Fruit fly (Drosophila melanogaster) whole organism, embryonic: Measurements from ENCODE around the gene CG7987.

Experiments used
- Atf-2 ChIP-seq: fragments of 200-800 bp; sonication (Bioruptor generic); optimal IDR thresholded peaks from 2 replicates; lab custom pipeline; 2016; ENCODE audit warnings: missing biosample characterization, missing genetic modification characterization
- CG10979 ChIP-seq: fragments of 200-800 bp; sonication (Bioruptor generic); optimal IDR thresholded peaks from 2 replicates; lab custom pipeline; 2018; ENCODE audit warnings: missing biosample characterization, mild to moderate bottlenecking, missing genetic modification characterization, moderate library complexity
- CG12299 ChIP-seq: fragments of 200-800 bp; sonication (Bioruptor generic); optimal IDR thresholded peaks from 2 replicates; lab custom pipeline; 2018; ENCODE audit warnings: missing biosample characterization, mild to moderate bottlenecking, missing genetic modification characterization
- CG14014 ChIP-seq: fragments of 200-800 bp; sonication (Bioruptor generic); IDR thresholded peaks from 2 replicates; pipeline ENCODE4 v1.3.6; 2022; ENCODE audit warnings: missing biosample characterization, missing genetic modification characterization
- CG16815 ChIP-seq: fragments of 200-800 bp; sonication (Bioruptor generic); optimal IDR thresholded peaks from 3 replicates; lab custom pipeline; 2017; ENCODE audit warnings: missing biosample characterization, mild to moderate bottlenecking, missing genetic modification characterization
- CG17359 ChIP-seq: fragments of 200-800 bp; sonication (Bioruptor generic); optimal IDR thresholded peaks from 3 replicates; lab custom pipeline; 2018; ENCODE audit warnings: missing biosample characterization, mild to moderate bottlenecking, missing genetic modification characterization, moderate library complexity
- CG17568 ChIP-seq: fragments of 200-800 bp; sonication (Bioruptor generic); optimal IDR thresholded peaks from 2 replicates; lab custom pipeline; 2018; ENCODE audit warnings: missing biosample characterization, mild to moderate bottlenecking, missing genetic modification characterization, moderate library complexity
- CG17829 ChIP-seq: fragments of 200-800 bp; optimal IDR thresholded peaks from 2 replicates; lab custom pipeline; 2019; ENCODE audit warnings: missing biosample characterization, mild to moderate bottlenecking, missing genetic modification characterization, moderate library complexity
- CG2120 ChIP-seq: fragments of 200-800 bp; sonication (Bioruptor generic); optimal IDR thresholded peaks from 3 replicates; lab custom pipeline; 2016; ENCODE audit warnings: missing biosample characterization, missing genetic modification characterization
- CG2199 ChIP-seq: fragments of 200-800 bp; sonication (Bioruptor generic); IDR thresholded peaks from 3 replicates; pipeline ENCODE4 v1.3.6; 2022; ENCODE audit warnings: missing biosample characterization, missing genetic modification characterization
- CG34422 ChIP-seq: fragments of 200-800 bp; sonication (Bioruptor generic); IDR thresholded peaks from 3 replicates; pipeline ENCODE4 v1.3.6; 2022; ENCODE audit warnings: missing biosample characterization, missing genetic modification characterization
- CG4820 ChIP-seq: fragments of 200-800 bp; sonication (Bioruptor generic); optimal IDR thresholded peaks from 3 replicates; lab custom pipeline; 2016; ENCODE audit warnings: missing biosample characterization, missing genetic modification characterization
- CG6854 ChIP-seq: fragments of 200-800 bp; sonication (Bioruptor generic); optimal IDR thresholded peaks from 3 replicates; lab custom pipeline; 2017; ENCODE audit warnings: missing biosample characterization, mild to moderate bottlenecking, missing genetic modification characterization
- CG7271 ChIP-seq: fragments of 200-800 bp; sonication (Bioruptor generic); optimal IDR thresholded peaks from 2 replicates; lab custom pipeline; 2018; ENCODE audit warnings: missing biosample characterization, mild to moderate bottlenecking, missing genetic modification characterization, moderate library complexity
- CG8290 ChIP-seq, 3 experiments: fragments of 200-800 bp; sonication (Bioruptor generic); optimal IDR thresholded peaks; 2 replicates each; lab custom pipeline; 2016 to 2019; ENCODE audit warnings: missing biosample characterization in 3 of 3, missing genetic modification characterization in 3 of 3, mild to moderate bottlenecking in 2 of 3, moderate library complexity in 1 of 3
- CG8765 ChIP-seq: fragments of 200-800 bp; sonication (Bioruptor generic); IDR thresholded peaks from 2 replicates; pipeline ENCODE4 v1.3.6; 2022; ENCODE audit warnings: missing biosample characterization, missing genetic modification characterization
- CG8944 ChIP-seq: fragments of 200-800 bp; sonication (Bioruptor generic); optimal IDR thresholded peaks from 3 replicates; lab custom pipeline; 2016; ENCODE audit warnings: missing biosample characterization, missing genetic modification characterization
- CTCF ChIP-seq: fragments of 200-800 bp; sonication (Bioruptor generic); optimal IDR thresholded peaks from 2 replicates; lab custom pipeline; 2017; ENCODE audit warnings: missing biosample characterization, mild to moderate bottlenecking, missing genetic modification characterization, moderate library complexity
- Dfd ChIP-seq, 2 experiments: fragments of >200 bp; optimal IDR thresholded peaks; 2 replicates each; lab custom pipeline; 2017; ENCODE audit warnings: missing biosample characterization in 2 of 2, missing genetic modification characterization in 2 of 2
- Dip2 ChIP-seq: fragments of 200-800 bp; sonication (Bioruptor generic); IDR thresholded peaks from 2 replicates; pipeline ENCODE4 v1.3.6; 2022; ENCODE audit warnings: missing biosample characterization, missing genetic modification characterization
- Dll ChIP-seq: fragments of 200-800 bp; sonication (Bioruptor generic); IDR thresholded peaks from 4 replicates; pipeline ENCODE4 v1.3.6; 2022; ENCODE audit warnings: missing biosample characterization, missing genetic modification characterization; ENCODE audit not compliant: partially characterized antibody
- Dp ChIP-seq: fragments of 200-800 bp; sonication (Bioruptor generic); optimal IDR thresholded peaks from 2 replicates; lab custom pipeline; 2018; ENCODE audit warnings: missing biosample characterization, mild to moderate bottlenecking, missing genetic modification characterization, moderate library complexity
- Fer2 ChIP-seq: fragments of 200-800 bp; sonication (Bioruptor generic); optimal IDR thresholded peaks from 2 replicates; lab custom pipeline; 2018; ENCODE audit warnings: missing biosample characterization, mild to moderate bottlenecking, missing genetic modification characterization, moderate library complexity
- Optix ChIP-seq: fragments of 200-800 bp; sonication (Bioruptor generic); IDR thresholded peaks from 3 replicates; pipeline ENCODE4 v1.3.6; 2022; ENCODE audit warnings: missing biosample characterization, missing genetic modification characterization
- Rx ChIP-seq: fragments of 200-800 bp; sonication (Bioruptor generic); IDR thresholded peaks from 2 replicates; pipeline ENCODE4 v1.3.6; 2022; ENCODE audit warnings: missing biosample characterization, missing genetic modification characterization
- Spps ChIP-seq: fragments of 200-800 bp; sonication (Bioruptor generic); optimal IDR thresholded peaks from 2 replicates; lab custom pipeline; 2018; ENCODE audit warnings: missing biosample characterization, mild to moderate bottlenecking, missing genetic modification characterization
- Stat92E ChIP-seq, 3 experiments: fragments of >200 bp in 2 of 3; fragments of 200-800 bp in 1 of 3; sonication (Bioruptor generic) in 1 of 3; optimal IDR thresholded peaks; 2 replicates each; lab custom pipeline; 2017 to 2019; ENCODE audit warnings: missing biosample characterization in 3 of 3, missing genetic modification characterization in 3 of 3, mild to moderate bottlenecking in 1 of 3, moderate library complexity in 1 of 3
- Xrp1 ChIP-seq: fragments of 200-800 bp; sonication (Bioruptor generic); IDR thresholded peaks from 2 replicates; pipeline ENCODE4 v1.3.6; 2022; ENCODE audit warnings: missing biosample characterization, missing genetic modification characterization
- ase ChIP-seq: fragments of 200-800 bp; sonication (Bioruptor generic); IDR thresholded peaks from 3 replicates; pipeline ENCODE4 v1.3.6; 2022; ENCODE audit warnings: missing biosample characterization, missing genetic modification characterization
- bbx ChIP-seq: fragments of 200-800 bp; sonication (Bioruptor generic); IDR thresholded peaks from 2 replicates; pipeline ENCODE4 v1.3.6; 2022; ENCODE audit warnings: missing biosample characterization, missing genetic modification characterization; ENCODE audit not compliant: partially characterized antibody
- bowl ChIP-seq: fragments of 200-800 bp; sonication (Bioruptor generic); IDR thresholded peaks from 2 replicates; pipeline ENCODE4 v1.3.6; 2022; ENCODE audit warnings: missing biosample characterization, missing genetic modification characterization
- ci ChIP-seq: fragments of 200-800 bp; sonication (Bioruptor generic); IDR thresholded peaks from 3 replicates; pipeline ENCODE4 v1.3.6; 2022; ENCODE audit warnings: missing biosample characterization, missing genetic modification characterization
- crol ChIP-seq: fragments of 200-800 bp; sonication (Bioruptor generic); IDR thresholded peaks from 2 replicates; pipeline ENCODE4 v1.3.6; 2022; ENCODE audit warnings: missing biosample characterization, missing genetic modification characterization
- dati ChIP-seq: fragments of 200-800 bp; sonication (Bioruptor generic); IDR thresholded peaks from 2 replicates; pipeline ENCODE4 v1.3.6; 2022; ENCODE audit warnings: missing biosample characterization, missing genetic modification characterization
- disco-r ChIP-seq: fragments of 200-800 bp; sonication (Bioruptor generic); optimal IDR thresholded peaks from 2 replicates; lab custom pipeline; 2016; ENCODE audit warnings: missing biosample characterization, missing genetic modification characterization
- fd3F ChIP-seq: fragments of 200-800 bp; sonication (Bioruptor generic); optimal IDR thresholded peaks from 2 replicates; lab custom pipeline; 2018; ENCODE audit warnings: missing biosample characterization, mild to moderate bottlenecking, missing genetic modification characterization, moderate library complexity
- grau ChIP-seq: fragments of 200-800 bp; optimal IDR thresholded peaks from 3 replicates; lab custom pipeline; 2019; ENCODE audit warnings: missing biosample characterization, mild to moderate bottlenecking, missing genetic modification characterization, moderate library complexity
- klu ChIP-seq: fragments of 200-800 bp; sonication (Bioruptor generic); IDR thresholded peaks from 2 replicates; pipeline ENCODE4 v1.3.6; 2022; ENCODE audit warnings: missing biosample characterization, missing genetic modification characterization
- pho ChIP-seq: fragments of 200-800 bp; sonication (Bioruptor generic); optimal IDR thresholded peaks from 2 replicates; lab custom pipeline; 2016; ENCODE audit warnings: missing biosample characterization, missing genetic modification characterization
- sens ChIP-seq: fragments of 200-800 bp; sonication (Bioruptor generic); peaks from one replicate; lab custom pipeline; 2016; ENCODE audit warnings: missing biosample characterization, missing genetic modification characterization
- seq ChIP-seq: fragments of 200-800 bp; sonication (Bioruptor generic); IDR thresholded peaks from 2 replicates; pipeline ENCODE4 v1.3.6; 2022; ENCODE audit warnings: missing biosample characterization, missing genetic modification characterization
- slou ChIP-seq: fragments of 200-800 bp; sonication (Bioruptor generic); optimal IDR thresholded peaks from 3 replicates; lab custom pipeline; 2016; ENCODE audit warnings: missing biosample characterization, missing genetic modification characterization
- tap ChIP-seq: fragments of 200-800 bp; optimal IDR thresholded peaks from 3 replicates; lab custom pipeline; 2019; ENCODE audit warnings: missing biosample characterization, mild to moderate bottlenecking, missing genetic modification characterization, moderate library complexity
- tup ChIP-seq: fragments of 200-800 bp; sonication (Bioruptor generic); optimal IDR thresholded peaks from 2 replicates; lab custom pipeline; 2016; ENCODE audit warnings: missing biosample characterization, mild to moderate bottlenecking, missing genetic modification characterization, moderate library complexity
- usp ChIP-seq: fragments of >200 bp; optimal IDR thresholded peaks from 2 replicates; lab custom pipeline; 2017; ENCODE audit warnings: missing biosample characterization, missing genetic modification characterization
- zfh1 ChIP-seq: fragments of 200-800 bp; sonication (Bioruptor generic); IDR thresholded peaks from 3 replicates; pipeline ENCODE4 v1.3.6; 2022; ENCODE audit warnings: missing biosample characterization, missing genetic modification characterization

Gene CG7987

DNA sequence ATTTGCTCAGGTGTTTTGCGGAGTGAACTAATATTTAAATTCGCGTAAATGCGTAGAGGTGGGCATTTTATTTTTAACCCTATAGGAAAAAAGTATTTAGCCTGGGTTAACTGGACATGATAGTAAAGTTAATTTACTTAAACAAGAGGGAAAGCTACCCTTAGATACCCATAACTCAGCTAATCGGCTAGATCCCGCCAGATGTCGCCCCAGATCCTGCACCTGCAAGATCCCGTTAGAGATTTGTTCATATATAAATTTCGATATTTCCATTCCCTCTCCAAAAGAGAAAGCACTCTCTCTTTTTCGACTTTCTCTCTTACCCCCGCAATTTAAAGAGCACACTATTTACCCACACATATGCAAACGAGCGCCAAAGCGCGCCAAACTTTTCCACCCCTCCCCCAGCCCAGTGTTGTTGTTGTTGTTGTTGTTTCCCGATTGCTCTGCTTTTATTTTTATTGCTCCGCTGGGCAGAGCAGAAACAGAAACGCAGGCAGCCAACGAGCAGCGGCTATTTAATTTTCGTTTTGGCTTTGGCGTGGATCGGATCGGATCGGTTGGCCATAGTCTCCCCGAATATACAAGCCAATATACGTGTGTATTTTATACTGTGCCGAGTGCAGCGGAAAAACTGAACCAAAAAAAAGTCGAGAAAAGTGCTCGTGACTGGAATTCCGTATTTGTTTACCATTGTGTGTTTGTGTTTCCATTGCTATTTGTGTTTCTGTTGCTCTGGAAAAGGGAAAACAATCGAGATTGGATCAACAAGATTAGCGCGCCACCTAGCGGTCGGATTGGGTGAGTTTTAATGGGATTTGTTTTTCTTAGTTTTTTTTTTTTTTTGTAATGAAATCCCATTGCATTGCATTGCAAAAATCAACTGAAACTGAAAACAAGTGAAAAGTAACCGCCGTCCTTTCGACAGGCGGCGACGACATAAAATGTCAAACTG is 1.3 kb upstream of the CG7987 start, which contains the start of gene stumps (continued):
- 0 out of 2 replicates have a peak, but pooled peaks have one; percentile 7 for TF ChIP-seq bbx (GFP tag; lab: Robert Waterston, UW)
- peak; percentile 24 for TF ChIP-seq Dp (GFP tag; lab: Kevin White, UChicago)
- TF ChIP-seq CG34422: peak; percentile 28; the same call in 1 of the 3 replicates
- TF ChIP-seq tap: peak; percentile 14
- no peak for TF ChIP-seq CG17359 (tag; lab: Kevin White, UChicago)
- peak; percentile 46 for TF ChIP-seq sens (GFP tag; lab: Kevin White, UChicago)
- no peak for TF ChIP-seq Spps (tag; lab: Kevin White, UChicago)
- no peak for TF ChIP-seq CG12299 (tag; lab: Kevin White, UChicago)
- TF ChIP-seq Dip2 (GFP tag; lab: Robert Waterston, UW): peak; percentile 32; the same call in 1 of the 2 replicates
- peak; percentile 18; the same call in 2 of the 3 replicates for TF ChIP-seq ci (GFP tag; lab: Robert Waterston, UW)
- peak; percentile 81 for TF ChIP-seq CG10979 (tag; lab: Kevin White, UChicago)
- TF ChIP-seq Dll: 0 out of 4 replicates have a peak, but pooled peaks have one; percentile 24
- peak; percentile 70; the same call in 2 of the 3 replicates for TF ChIP-seq CG2199 (GFP tag; lab: Robert Waterston, UW)
- TF ChIP-seq crol (GFP tag; lab: Robert Waterston, UW): peak; percentile 84
- no peak for TF ChIP-seq tup (GFP tag; lab: Kevin White, UChicago)
- peak; percentile 87 for TF ChIP-seq CTCF (GFP tag; lab: Kevin White, UChicago)
- TF ChIP-seq CG8290 (GFP tag; optimal IDR thresholded peaks at IDR 0.05; lab: Kevin White, UChicago): peak; percentile 0
- no peak for TF ChIP-seq CG8290 (tag; optimal IDR thresholded peaks at IDR 0.05; lab: Kevin White, UChicago)

DNA sequence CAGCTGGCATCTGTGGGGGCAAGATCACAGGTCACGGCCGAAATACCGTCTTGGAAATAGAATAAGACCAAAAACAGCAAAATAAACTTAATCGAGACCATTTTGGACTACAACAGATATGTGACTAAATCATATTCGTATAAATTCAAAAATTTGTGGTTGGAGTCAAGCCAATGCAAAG is 714 bp upstream of the CG7987 start, which contains the start of gene CG44094:
Gene CG44094 (minus strand): TSS at position 101 of the 181 bp plus-strand sequence.
- TF ChIP-seq pho: no peak
- TF ChIP-seq CG14014 (GFP tag; lab: Robert Waterston, UW): no peak
- no peak for TF ChIP-seq Fer2 (tag; lab: Kevin White, UChicago)
- TF ChIP-seq usp: no peak
- TF ChIP-seq CG2120 (GFP tag; lab: Kevin White, UChicago): no peak
- no peak for TF ChIP-seq grau (tag; lab: Kevin White, UChicago)
- no peak for TF ChIP-seq slou (GFP tag; lab: Kevin White, UChicago)
- TF ChIP-seq Stat92E (GFP tag; optimal IDR thresholded peaks at IDR 0.05; lab: Kevin White, UChicago): no peak
- no peak for TF ChIP-seq CG8944 (GFP tag; lab: Kevin White, UChicago)
- TF ChIP-seq seq (GFP tag; lab: Robert Waterston, UW): no peak
- no peak for TF ChIP-seq CG7271
- no peak for TF ChIP-seq CG17568 (GFP tag; lab: Kevin White, UChicago)
- no peak for TF ChIP-seq Dip2 (GFP tag; lab: Robert Waterston, UW)
- no peak for TF ChIP-seq zfh1
- no peak for TF ChIP-seq Atf-2
- no peak for TF ChIP-seq bbx (GFP tag; lab: Robert Waterston, UW)
- TF ChIP-seq CG6854: no peak
- TF ChIP-seq disco-r (GFP tag; lab: Kevin White, UChicago): no peak
- TF ChIP-seq Xrp1 (GFP tag; lab: Robert Waterston, UW): no peak
- TF ChIP-seq, all 482 proteins: peak for 0

DNA sequence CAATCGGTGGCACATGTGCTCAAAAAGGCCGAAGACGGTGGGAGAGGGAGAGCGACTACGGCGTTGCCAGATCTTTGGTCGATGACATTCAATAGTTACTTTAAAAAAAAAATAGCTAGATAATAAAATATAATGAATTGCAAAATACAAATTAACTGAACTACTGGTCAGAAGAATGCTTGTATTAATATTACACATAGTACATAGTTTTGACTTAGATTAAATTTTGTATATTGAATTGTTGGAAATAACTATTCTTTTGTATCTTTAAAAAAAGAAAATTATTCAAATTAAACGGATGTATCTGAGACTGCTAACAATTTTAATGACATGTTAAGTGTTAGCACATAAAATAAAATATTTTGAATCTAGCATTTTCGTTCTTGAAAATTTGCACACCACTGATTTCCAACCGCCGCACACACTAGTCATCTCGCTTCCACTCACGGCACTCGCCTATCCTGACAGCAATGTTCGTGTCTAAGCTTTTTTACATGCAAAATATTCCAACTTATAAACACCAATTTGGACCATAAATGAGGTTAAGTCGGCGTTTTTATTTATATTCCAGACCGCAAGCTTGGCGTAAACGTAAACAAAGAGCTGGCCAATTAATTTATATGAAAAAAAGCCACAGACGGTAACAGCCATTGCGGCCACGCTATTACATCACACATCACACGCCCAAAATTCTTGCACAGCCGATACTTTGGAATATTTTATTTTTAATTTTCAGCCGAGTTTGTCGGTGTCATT is 547 bp downstream of the CG7987 start:
- no peak for TF ChIP-seq Dp (GFP tag; lab: Kevin White, UChicago)
- TF ChIP-seq tap: peak; percentile 18
- no peak; the same call in 1 of the 2 replicates for TF ChIP-seq CG8765 (GFP tag; lab: Robert Waterston, UW)
- TF ChIP-seq CG16815 (GFP tag; lab: Kevin White, UChicago): peak; percentile 71
- TF ChIP-seq Rx (GFP tag; lab: Robert Waterston, UW): no peak; the same call in 1 of the 2 replicates
- peak; percentile 70 for TF ChIP-seq fd3F
- no peak for TF ChIP-seq bowl (GFP tag; lab: Robert Waterston, UW)
- TF ChIP-seq CG4820: peak; percentile 67
- peak in 1 of 2 experiments; percentile 72 for TF ChIP-seq Dfd (GFP tag; optimal IDR thresholded peaks at IDR 0.05; lab: Kevin White, UChicago)
- no peak for TF ChIP-seq dati (GFP tag; lab: Robert Waterston, UW)
- peak; percentile 74 for TF ChIP-seq klu (GFP tag; lab: Robert Waterston, UW)
- TF ChIP-seq CG10979 (tag; lab: Kevin White, UChicago): peak; percentile 78
- peak; percentile 69 for TF ChIP-seq CG17829
- no peak for TF ChIP-seq ase
- no peak for TF ChIP-seq Optix (GFP tag; lab: Robert Waterston, UW)
